Worm (Caenorhabditis elegans) whole organism, L1 larva: Measurements from ENCODE around the gene twk-34.

Experiments used
- efl-3 ChIP-seq: fragments of 200-800 bp; sonication (Bioruptor generic); optimal IDR thresholded peaks from 2 replicates; lab custom pipeline; 2018; ENCODE audit warnings: mild to moderate bottlenecking, missing genetic modification characterization, missing compliant biosample characterization
- fkh-10 ChIP-seq: sonication (generic microtip); optimal IDR thresholded peaks from 2 replicates; lab custom pipeline; 2017; ENCODE audit warnings: missing biosample characterization, missing genetic modification reagents, missing genetic modification characterization
- hlh-4 ChIP-seq: sonication (generic microtip); optimal IDR thresholded peaks from 2 replicates; lab custom pipeline; 2016; ENCODE audit warnings: mild to moderate bottlenecking, missing genetic modification characterization, missing compliant biosample characterization
- lsy-2 ChIP-seq, 2 experiments: fragments of 150-350 bp; optimal IDR thresholded peaks; 2 replicates each; lab custom pipeline; 2014; ENCODE audit warnings: missing biosample characterization in 2 of 2, missing genetic modification characterization in 2 of 2
- nhr-11 ChIP-seq: fragments of 150-350 bp; optimal IDR thresholded peaks from 2 replicates; lab custom pipeline; 2014; ENCODE audit warnings: missing biosample characterization, missing genetic modification characterization
- pag-3 ChIP-seq: sonication (generic microtip); optimal IDR thresholded peaks from 2 replicates; lab custom pipeline; 2017; ENCODE audit warnings: missing genetic modification characterization, mild to moderate bottlenecking, missing compliant biosample characterization, antibody characterized with exemption, borderline replicate concordance; ENCODE audit not compliant: insufficient read depth
- sptf-1 ChIP-seq: fragments of 150-350 bp; optimal IDR thresholded peaks from 2 replicates; lab custom pipeline; 2014; ENCODE audit warnings: missing biosample characterization, missing genetic modification characterization
- unc-130 ChIP-seq: fragments of 150-350 bp; optimal IDR thresholded peaks from 2 replicates; lab custom pipeline; 2017; ENCODE audit warnings: missing biosample characterization, missing genetic modification characterization, inconsistent platforms
- unc-62 ChIP-seq: fragments of 150-350 bp; optimal IDR thresholded peaks from 2 replicates; lab custom pipeline; 2014; ENCODE audit warnings: missing biosample characterization, missing genetic modification reagents, missing genetic modification characterization
- ztf-11 ChIP-seq, 2 experiments: sonication (generic microtip); optimal IDR thresholded peaks; 2 replicates each; lab custom pipeline; 2016 to 2017; ENCODE audit warnings: missing genetic modification characterization in 2 of 2, missing biosample characterization in 1 of 2, missing compliant biosample characterization in 1 of 2
- ztf-4 ChIP-seq: fragments of 150-350 bp; optimal IDR thresholded peaks from 2 replicates; lab custom pipeline; 2014; ENCODE audit warnings: missing biosample characterization, missing genetic modification characterization

- no peak for TF ChIP-seq nhr-11 (tag; lab: Kevin White, UChicago)
- no peak for TF ChIP-seq pag-3 (tag; lab: Kevin White, UChicago)
- TF ChIP-seq unc-130 (tag; lab: Kevin White, UChicago): no peak
- TF ChIP-seq fkh-10 (GFP tag; lab: Kevin White, UChicago): no peak
- no peak for TF ChIP-seq sptf-1
- no peak for TF ChIP-seq efl-3 (GFP tag; lab: Kevin White, UChicago)
- no peak for TF ChIP-seq unc-62 (GFP tag; lab: Kevin White, UChicago)
- no peak for TF ChIP-seq hlh-4 (tag; lab: Kevin White, UChicago)
- TF ChIP-seq ztf-11 (tag; optimal IDR thresholded peaks at IDR 0.05; lab: Kevin White, UChicago): no peak
- no peak for TF ChIP-seq ztf-4 (tag; lab: Kevin White, UChicago)
- TF ChIP-seq lsy-2 (tag; optimal IDR thresholded peaks at IDR 0.05; lab: Kevin White, UChicago): no peak
Observed at ce11 chrV:15733568-15733967, 28.8 kb downstream of the twk-34 start, which contains the start of gene T23D5.3.
